Worm (Caenorhabditis elegans) whole organism, L4 larva: ENCODE results near the gene col-74.

Experiments
- T20F7.1 ChIP-seq: fragments of 200-800 bp; sonication (Bioruptor generic); optimal IDR thresholded peaks from 2 replicates; lab custom pipeline; 2018; ENCODE audit warnings: mild to moderate bottlenecking, missing genetic modification characterization, missing compliant biosample characterization
- aha-1 ChIP-seq: fragments of 150-350 bp; peaks from one replicate; lab custom pipeline; 2014; ENCODE audit warnings: missing biosample characterization, missing genetic modification characterization
- ceh-20 ChIP-seq: fragments of 200-800 bp; sonication (Bioruptor generic); IDR thresholded peaks from 2 replicates; pipeline ENCODE4 v1.3.6; 2022; ENCODE audit warnings: missing genetic modification reagents, missing genetic modification characterization, missing compliant biosample characterization
- ceh-62 ChIP-seq: sonication (generic microtip); optimal IDR thresholded peaks from 2 replicates; lab custom pipeline; 2017; ENCODE audit warnings: missing biosample characterization, missing genetic modification characterization
- cey-2 ChIP-seq: sonication (generic microtip); optimal IDR thresholded peaks from 3 replicates; lab custom pipeline; 2017; ENCODE audit warnings: missing genetic modification characterization, mild to moderate bottlenecking, missing compliant biosample characterization, antibody characterized with exemption, borderline replicate concordance; ENCODE audit not compliant: insufficient read depth
- dpl-1 ChIP-seq: fragments of 150-350 bp; optimal IDR thresholded peaks from 2 replicates; lab custom pipeline; 2014; ENCODE audit warnings: missing biosample characterization, missing genetic modification reagents, missing genetic modification characterization
- dve-1 ChIP-seq: sonication (generic microtip); optimal IDR thresholded peaks from 2 replicates; lab custom pipeline; 2017; ENCODE audit warnings: antibody characterized with exemption, mild to moderate bottlenecking, missing genetic modification characterization, missing compliant biosample characterization; ENCODE audit not compliant: insufficient read depth
- hif-1 ChIP-seq, 2 experiments: sonication (generic microtip); optimal IDR thresholded peaks; 2 replicates each; lab custom pipeline; 2016 to 2017; ENCODE audit warnings: missing compliant biosample characterization in 2 of 2, missing genetic modification characterization in 2 of 2, missing genetic modification reagents in 2 of 2, missing genotype in 2 of 2, mild to moderate bottlenecking in 1 of 2
- hlh-30 ChIP-seq: sonication (generic microtip); optimal IDR thresholded peaks from 2 replicates; lab custom pipeline; 2017; ENCODE audit warnings: antibody characterized with exemption, mild to moderate bottlenecking, missing genetic modification characterization, missing compliant biosample characterization; ENCODE audit not compliant: insufficient read depth
- lin-1 ChIP-seq: fragments of 200-800 bp; sonication (Bioruptor generic); IDR thresholded peaks from 2 replicates; pipeline ENCODE4 v1.3.6; 2022; ENCODE audit warnings: missing genetic modification reagents, missing genetic modification characterization, missing compliant biosample characterization
- lir-3 ChIP-seq: sonication (generic microtip); optimal IDR thresholded peaks from 2 replicates; lab custom pipeline; 2016; ENCODE audit warnings: mild to moderate bottlenecking, missing genetic modification characterization, missing compliant biosample characterization
- lsy-2 ChIP-seq, 2 experiments: fragments of 150-350 bp in 1 of 2; sonication (generic microtip) in 1 of 2; optimal IDR thresholded peaks; 2 replicates each; lab custom pipeline; 2014 to 2017; ENCODE audit warnings: missing biosample characterization in 2 of 2, missing genetic modification characterization in 2 of 2
- mep-1 ChIP-seq: fragments of 150-350 bp; sonication (generic microtip); optimal IDR thresholded peaks from 3 replicates; lab custom pipeline; 2014; ENCODE audit warnings: missing biosample characterization, missing genetic modification characterization
- mes-2 ChIP-seq: sonication (generic microtip); optimal IDR thresholded peaks from 2 replicates; lab custom pipeline; 2016; ENCODE audit warnings: missing genotype, mild to moderate bottlenecking, missing genetic modification characterization, missing compliant biosample characterization; ENCODE audit not compliant: poor library complexity, severe bottlenecking
- mxl-2 ChIP-seq: fragments of 200-800 bp; sonication (Bioruptor generic); conservative IDR thresholded peaks from 2 replicates; pipeline ENCODE4 v1.3.6; 2022; ENCODE audit warnings: missing genetic modification reagents, missing genetic modification characterization, missing compliant biosample characterization
- nhr-41 ChIP-seq: fragments of 200-800 bp; sonication (Bioruptor generic); IDR thresholded peaks from 2 replicates; pipeline ENCODE4 v1.3.6; 2022; ENCODE audit warnings: missing genetic modification reagents, missing genetic modification characterization, missing compliant biosample characterization
- nhr-6 ChIP-seq: fragments of 150-350 bp; optimal IDR thresholded peaks from 2 replicates; lab custom pipeline; 2014; ENCODE audit warnings: missing biosample characterization, missing genetic modification characterization
- nhr-76 ChIP-seq: fragments of 150-350 bp; optimal IDR thresholded peaks from 2 replicates; lab custom pipeline; 2014; ENCODE audit warnings: missing biosample characterization, missing genetic modification characterization
- pha-4 ChIP-seq, 2 experiments: fragments of 150-350 bp in 1 of 2; fragments of 200-800 bp in 1 of 2; sonication (Bioruptor generic) in 1 of 2; IDR thresholded peaks in 1 of 2; optimal IDR thresholded peaks in 1 of 2; 2 replicates each; pipeline versions ENCODE4 v1.3.6 to Lab custom; 2014 to 2022; ENCODE audit warnings: missing genetic modification characterization in 2 of 2, missing genetic modification reagents in 2 of 2, missing biosample characterization in 1 of 2, missing compliant biosample characterization in 1 of 2
- rbr-2 ChIP-seq: sonication (generic microtip); optimal IDR thresholded peaks from 2 replicates; lab custom pipeline; 2016; ENCODE audit warnings: missing genotype, missing genetic modification characterization, missing compliant biosample characterization
- set-16 ChIP-seq: fragments of 200-800 bp; sonication (Bioruptor generic); IDR thresholded peaks from 2 replicates; pipeline ENCODE4 v1.3.6; 2022; ENCODE audit warnings: missing genetic modification reagents, missing genetic modification characterization, missing compliant biosample characterization
- snpc-4 ChIP-seq: fragments of 150-350 bp; optimal IDR thresholded peaks from 2 replicates; lab custom pipeline; 2014; ENCODE audit warnings: missing biosample characterization, missing genetic modification characterization
- tag-97 ChIP-seq: fragments of 200-800 bp; sonication (Bioruptor generic); IDR thresholded peaks from 2 replicates; pipeline ENCODE4 v1.3.6; 2022; ENCODE audit warnings: missing genetic modification characterization, missing compliant biosample characterization
- tra-1 ChIP-seq: fragments of 200-800 bp; sonication (Bioruptor generic); IDR thresholded peaks from 2 replicates; pipeline ENCODE4 v1.3.6; 2022; ENCODE audit warnings: missing genetic modification reagents, missing genetic modification characterization, missing compliant biosample characterization
- unc-130 ChIP-seq: sonication (generic microtip); optimal IDR thresholded peaks from 2 replicates; lab custom pipeline; 2016; ENCODE audit warnings: missing genetic modification reagents, missing genetic modification characterization, missing compliant biosample characterization
- unc-62 ChIP-seq, 3 experiments: fragments of 150-350 bp in 1 of 3; sonication (generic microtip); optimal IDR thresholded peaks in 2 of 3; peaks in 1 of 3; 1 replicate in 1 of 3; 2 replicates in 2 of 3; lab custom pipeline; 2014 to 2017; ENCODE audit warnings: missing biosample characterization in 3 of 3, missing genetic modification characterization in 3 of 3, missing genetic modification reagents in 3 of 3, missing genotype in 1 of 3
- zag-1 ChIP-seq: fragments of 150-350 bp; optimal IDR thresholded peaks from 2 replicates; lab custom pipeline; 2014; ENCODE audit warnings: missing biosample characterization, missing genetic modification characterization
- zip-11 ChIP-seq: fragments of 200-800 bp; sonication (Bioruptor generic); IDR thresholded peaks from 2 replicates; pipeline ENCODE4 v1.3.6; 2022; ENCODE audit warnings: missing genetic modification characterization, missing compliant biosample characterization

The col-74 gene

ce11 chrII:5831373-5831772 lies 1.2 kb downstream of the col-74 start:
- TF ChIP-seq set-16 (GFP tag; lab: Robert Waterston, UW) (peak; percentile 79), tra-1 (GFP tag; lab: Robert Waterston, UW) (no peak)

ce11 chrII:5833136-5833535 lies 3.0 kb downstream of the col-74 start, which contains the start of gene gtap-1:
gtap-1 (minus strand) TSS chrII:5833236.
- TF ChIP-seq zag-1 (tag; lab: Kevin White, UChicago) = no peak
- TF ChIP-seq mxl-2 = no peak
- no peak for TF ChIP-seq cey-2 (tag; lab: Kevin White, UChicago)
- TF ChIP-seq nhr-76 (tag; lab: Kevin White, UChicago) = no peak
- TF ChIP-seq ceh-20 (GFP tag; lab: Robert Waterston, UW) = no peak
- no peak for TF ChIP-seq nhr-41
- TF ChIP-seq zip-11 (GFP tag; lab: Robert Waterston, UW) = no peak
- TF ChIP-seq lir-3 (tag; lab: Kevin White, UChicago) = no peak
- no peak for TF ChIP-seq ceh-62 (tag; lab: Kevin White, UChicago)
- TF ChIP-seq rbr-2 (tag; lab: Kevin White, UChicago) = no peak
- no peak for TF ChIP-seq hif-1 (tag; optimal IDR thresholded peaks at IDR 0.05; lab: Kevin White, UChicago)

ce11 chrII:5835146-5835545 lies 5.0 kb downstream of the col-74 start:
- TF ChIP-seq aha-1 (tag; lab: Kevin White, UChicago) = peak; percentile 93
- no peak for TF ChIP-seq tag-97 (GFP tag; lab: Robert Waterston, UW)

- TF ChIP-seq dve-1 (tag; lab: Kevin White, UChicago) = peak; percentile 8
- TF ChIP-seq mes-2 = peak; percentile 62
- TF ChIP-seq T20F7.1 (GFP tag; lab: Kevin White, UChicago) = peak; percentile 64
- no peak for TF ChIP-seq nhr-76 (tag; lab: Kevin White, UChicago)
- peak; percentile 16 for TF ChIP-seq dpl-1 (GFP tag; lab: Kevin White, UChicago)
- peak in 1 of 2 experiments; percentile 48 for TF ChIP-seq lsy-2 (tag; optimal IDR thresholded peaks at IDR 0.05; lab: Kevin White, UChicago)
- peak; percentile 57 for TF ChIP-seq nhr-6 (tag; lab: Kevin White, UChicago)
- peak; percentile 19 for TF ChIP-seq mep-1 (tag; lab: Kevin White, UChicago)
- TF ChIP-seq lir-3 (tag; lab: Kevin White, UChicago) = no peak
- TF ChIP-seq snpc-4 = no peak
- TF ChIP-seq aha-1 (tag; lab: Kevin White, UChicago) = peak; percentile 22
- TF ChIP-seq hlh-30 (tag; lab: Kevin White, UChicago) = peak; percentile 36
- peak; percentile 41 for TF ChIP-seq unc-130
- TF ChIP-seq pha-4 (GFP tag; IDR thresholded peaks at IDR 0.05; lab: Robert Waterston, UW) = peak; percentile 25; the same call in 1 of the 2 replicates
- no peak for TF ChIP-seq pha-4 (tag; optimal IDR thresholded peaks at IDR 0.05; lab: Kevin White, UChicago)
- peak in 1 of 2 experiments; percentile 77 for TF ChIP-seq hif-1 (tag; optimal IDR thresholded peaks at IDR 0.05; lab: Kevin White, UChicago)
- TF ChIP-seq, all 104 proteins: peak for 12
Observed at ce11 chrII:5836153-5836719, 6.1 kb downstream of the col-74 start, which contains the start of gene fzo-1. fzo-1 (minus strand) TSS chrII:5836203.

- TF ChIP-seq lin-1 (GFP tag; lab: Robert Waterston, UW) = no peak
- TF ChIP-seq T20F7.1 (GFP tag; lab: Kevin White, UChicago) = no peak
- TF ChIP-seq unc-62 (GFP tag; optimal IDR thresholded peaks at IDR 0.05 in 1 of 2; lab: Kevin White, UChicago) = peak in 1 of 2 experiments; percentile 86
- TF ChIP-seq unc-62 (tag; optimal IDR thresholded peaks at IDR 0.05; lab: Kevin White, UChicago) = no peak
Observed at ce11 chrII:5838453-5838852, 8.3 kb downstream of the col-74 start, which contains the start of gene ZK1248.15. ZK1248.15 (minus strand) TSS chrII:5838553.
